Worm (Caenorhabditis elegans) whole organism, L4/young adult: ENCODE data around the gene tag-307.

ENCODE experiments used
- W03F9.2 ChIP-seq: fragments of 150-350 bp; optimal IDR thresholded peaks from 2 replicates; lab custom pipeline; 2014; ENCODE audit warnings: missing biosample characterization, missing genetic modification characterization
- dao-5 ChIP-seq: sonication (generic microtip); optimal IDR thresholded peaks from 2 replicates; lab custom pipeline; 2016; ENCODE audit warnings: missing genotype, missing genetic modification characterization, moderate library complexity, missing compliant biosample characterization
- him-1 ChIP-seq: sonication (generic microtip); optimal IDR thresholded peaks from 2 replicates; lab custom pipeline; 2016; ENCODE audit warnings: missing genotype, missing genetic modification reagents, missing genetic modification characterization, missing compliant biosample characterization

DNA sequence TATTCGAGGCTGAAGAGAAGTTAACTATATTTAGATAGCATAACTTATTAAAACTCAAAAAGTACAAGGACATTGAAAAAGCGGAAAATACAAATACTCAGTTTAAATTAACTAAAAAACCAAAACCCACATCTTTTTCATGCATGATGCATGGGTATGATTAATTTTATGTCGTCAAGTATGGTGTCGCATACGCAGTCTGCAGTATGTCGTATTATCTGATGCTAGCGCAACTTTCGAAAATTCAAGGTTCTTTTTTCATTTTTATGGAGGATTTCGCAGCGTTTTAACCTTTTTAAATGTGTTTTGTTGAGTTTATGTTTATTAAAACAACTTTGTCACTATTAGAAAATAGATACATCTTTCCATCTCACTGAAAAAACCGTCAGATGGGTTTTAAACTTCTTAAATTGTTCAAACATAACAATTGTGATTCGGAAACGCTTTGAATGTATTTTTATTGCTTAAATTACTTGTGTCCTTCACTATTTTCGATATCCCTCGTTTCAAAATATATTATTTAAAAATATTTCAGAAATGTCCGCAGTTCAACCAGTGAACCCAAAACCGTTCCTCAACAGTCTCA lies 4.6 kb upstream of the tag-307 start, which contains the start of gene snr-5:
- TF ChIP-seq him-1: no peak
- TF ChIP-seq W03F9.2 (tag; lab: Kevin White, UChicago): no peak
- no peak for TF ChIP-seq dao-5
